Fruit fly (Drosophila melanogaster) Kc167 (cell line): ENCODE data around the gene SsRbeta.

ENCODE experiments used
- Myc ChIP-seq: fragments of >200 bp; optimal IDR thresholded peaks from 2 replicates; lab custom pipeline; 2017; ENCODE audit warnings: missing external identifiers
- Sin3A ChIP-seq: fragments of >200 bp; optimal IDR thresholded peaks from 2 replicates; lab custom pipeline; 2018; ENCODE audit warnings: missing external identifiers
- h ChIP-seq: fragments of >200 bp; optimal IDR thresholded peaks from 3 replicates; lab custom pipeline; 2018; ENCODE audit warnings: missing external identifiers
- insv ChIP-seq: fragments of >200 bp; optimal IDR thresholded peaks from 3 replicates; lab custom pipeline; 2018; ENCODE audit warnings: missing external identifiers
- psq ChIP-seq: fragments of >200 bp; optimal IDR thresholded peaks from 2 replicates; lab custom pipeline; 2017; ENCODE audit warnings: missing external identifiers
- ttk ChIP-seq: sonication (Bioruptor generic); optimal IDR thresholded peaks from 2 replicates; lab custom pipeline; 2017; ENCODE audit warnings: missing external identifiers

The SsRbeta gene

DNA sequence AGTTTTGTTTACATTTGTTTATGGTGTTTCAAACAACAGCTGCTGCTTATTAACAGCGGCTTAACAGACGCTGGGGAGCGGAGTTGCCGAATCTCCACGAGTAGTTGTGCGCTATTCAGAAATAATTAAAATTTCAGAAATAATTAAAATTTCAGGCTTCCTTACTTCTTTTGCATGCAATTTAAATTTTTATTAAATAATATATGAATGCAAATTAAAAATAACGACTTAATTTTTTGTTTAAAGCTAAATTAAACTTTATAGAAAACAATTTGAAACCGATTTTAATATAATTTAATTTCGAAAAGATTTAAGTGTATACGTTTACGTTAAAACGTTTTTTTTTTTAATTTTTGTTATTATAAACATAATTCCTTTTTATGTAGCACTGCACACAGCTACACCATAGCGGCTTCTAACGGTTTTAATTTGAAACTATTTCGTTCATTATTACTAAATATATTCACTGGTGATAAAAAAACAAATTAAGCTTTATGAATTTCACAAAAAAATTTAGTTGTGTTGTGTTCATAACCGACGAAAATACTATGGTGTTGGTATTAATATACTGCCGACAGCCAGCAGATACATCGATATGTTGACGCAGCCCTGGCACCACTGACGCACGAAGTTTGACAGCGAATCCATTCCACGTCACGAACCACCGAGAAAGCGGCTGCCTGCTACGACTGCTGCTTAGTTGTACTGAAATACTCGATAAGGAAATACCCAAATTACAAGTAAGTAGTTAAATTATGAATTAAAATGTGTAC is at the start of gene SsRbeta:
TSS of gene SsRbeta (plus strand) at position 645 of the 773 bp plus-strand sequence.
- TF ChIP-seq ttk (lab: Kevin White, UChicago) = no peak
- TF ChIP-seq Myc = no peak
- TF ChIP-seq Sin3A = no peak

DNA sequence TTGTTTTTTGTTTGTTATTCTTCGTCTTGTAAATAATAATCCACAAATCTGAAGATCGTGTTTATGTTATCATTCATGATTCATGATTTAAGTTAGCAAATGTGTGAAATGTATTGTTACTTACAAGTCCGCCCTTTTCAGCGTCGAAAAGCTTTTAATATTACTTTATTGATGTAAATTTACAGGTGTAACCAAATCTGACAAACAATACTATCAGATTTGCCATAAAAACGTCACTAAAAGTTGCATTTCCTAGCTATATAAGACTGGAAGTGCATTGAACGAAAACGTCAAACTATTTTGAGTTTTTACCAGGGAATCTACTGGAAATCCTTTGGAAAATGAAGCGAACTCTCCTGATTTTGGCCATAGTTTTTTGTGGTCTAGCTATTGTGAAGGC is 47.2 kb upstream of the SsRbeta start, which contains the start of gene CG33258:
TSS of gene CG33258 (plus strand) at position 301 of the 400 bp plus-strand sequence.
- no peak for TF ChIP-seq insv (lab: Kevin White, UChicago)
- no peak for TF ChIP-seq h (lab: Kevin White, UChicago)
- TF ChIP-seq ttk (lab: Kevin White, UChicago) = no peak
- no peak for TF ChIP-seq psq (lab: Kevin White, UChicago)
- TF ChIP-seq Sin3A = no peak
- no peak for TF ChIP-seq Myc

DNA sequence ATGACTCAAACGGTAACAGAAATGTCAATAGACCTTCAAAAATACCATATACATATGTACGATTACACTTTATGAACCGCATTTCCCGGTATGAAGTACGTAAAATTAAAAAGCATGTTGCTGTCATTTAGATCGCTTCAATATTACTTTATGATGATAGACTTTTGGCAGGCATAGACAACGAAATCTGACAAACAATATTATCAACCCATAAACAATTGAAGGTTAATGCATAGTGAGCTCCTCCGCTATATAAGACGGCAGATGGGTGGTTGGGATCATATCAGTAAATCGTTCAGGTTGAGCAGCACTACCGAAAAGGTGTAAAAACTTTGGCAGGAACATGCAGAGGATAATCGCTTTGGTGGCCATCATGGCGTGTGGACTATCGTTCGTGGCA is 45.7 kb upstream of the SsRbeta start, which contains the start of gene CG13075:
TSS of gene CG13075 (plus strand) at position 301 of the 400 bp plus-strand sequence.
- TF ChIP-seq psq (lab: Kevin White, UChicago) = no peak
- TF ChIP-seq Myc = no peak
- no peak for TF ChIP-seq Sin3A
- TF ChIP-seq h (lab: Kevin White, UChicago) = no peak

DNA sequence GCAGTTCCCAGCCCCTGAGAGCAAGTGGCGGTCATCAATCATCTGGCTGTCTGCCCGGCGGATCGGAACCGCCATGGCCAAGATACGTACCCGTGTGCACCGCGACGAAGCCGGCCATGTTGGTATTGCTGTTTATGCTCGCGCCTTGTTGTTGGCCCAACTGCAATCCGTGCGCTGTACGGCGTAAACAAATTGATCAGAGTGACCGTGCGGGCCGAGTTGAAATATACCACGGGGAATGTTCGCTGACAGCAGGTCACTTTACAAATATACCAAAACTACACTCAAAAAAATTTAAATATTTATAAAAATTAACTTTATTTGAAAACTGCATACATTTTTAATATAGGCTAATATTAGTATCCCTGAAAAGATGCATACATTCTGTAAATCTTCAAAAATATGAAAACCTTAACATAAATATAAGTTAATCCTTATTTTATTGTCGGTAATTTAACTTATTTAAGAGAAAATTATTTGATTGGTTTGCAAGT is 42.0 kb upstream of the SsRbeta start, which contains the start of gene Tasp1:
TSS of gene Tasp1 (minus strand) at position 203 of the 494 bp plus-strand sequence.
- no peak for TF ChIP-seq psq (lab: Kevin White, UChicago)
- no peak for TF ChIP-seq ttk (lab: Kevin White, UChicago)
- no peak for TF ChIP-seq insv (lab: Kevin White, UChicago)
- no peak for TF ChIP-seq h (lab: Kevin White, UChicago)
- no peak for TF ChIP-seq Sin3A
- TF ChIP-seq Myc = no peak

DNA sequence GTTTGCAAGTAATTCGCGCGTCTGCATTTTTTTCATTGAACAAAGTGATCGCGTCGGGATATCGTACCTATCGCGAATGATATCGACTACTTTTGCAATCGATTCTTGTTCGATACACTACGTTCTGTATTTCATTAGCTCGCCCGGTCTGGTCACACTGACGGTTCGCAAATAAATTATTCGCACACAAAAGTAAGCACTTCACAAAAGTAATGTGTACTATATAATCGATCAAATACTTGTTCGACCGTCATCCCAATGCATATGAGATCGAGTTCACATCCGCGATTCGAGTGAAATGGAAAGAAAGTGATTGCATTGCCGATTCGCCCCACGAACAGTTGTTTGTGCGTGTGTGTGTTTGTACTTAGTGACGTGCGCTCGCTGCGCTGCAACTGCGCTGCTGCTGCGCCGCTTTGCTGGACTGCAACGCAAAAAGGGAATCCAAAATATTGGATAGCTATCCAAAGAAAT is 39.0 kb upstream of the SsRbeta start, which contains the start of the genes CG5235 and ClC-c:
TSS of gene CG5235 (minus strand) at position 63 of the 474 bp plus-strand sequence.
TSS of gene ClC-c (plus strand) at position 125 of the 474 bp plus-strand sequence.
- no peak for TF ChIP-seq insv (lab: Kevin White, UChicago)
- TF ChIP-seq psq (lab: Kevin White, UChicago) = no peak
- TF ChIP-seq Sin3A = no peak
- no peak for TF ChIP-seq ttk (lab: Kevin White, UChicago)
- no peak for TF ChIP-seq h (lab: Kevin White, UChicago)
- no peak for TF ChIP-seq Myc

DNA sequence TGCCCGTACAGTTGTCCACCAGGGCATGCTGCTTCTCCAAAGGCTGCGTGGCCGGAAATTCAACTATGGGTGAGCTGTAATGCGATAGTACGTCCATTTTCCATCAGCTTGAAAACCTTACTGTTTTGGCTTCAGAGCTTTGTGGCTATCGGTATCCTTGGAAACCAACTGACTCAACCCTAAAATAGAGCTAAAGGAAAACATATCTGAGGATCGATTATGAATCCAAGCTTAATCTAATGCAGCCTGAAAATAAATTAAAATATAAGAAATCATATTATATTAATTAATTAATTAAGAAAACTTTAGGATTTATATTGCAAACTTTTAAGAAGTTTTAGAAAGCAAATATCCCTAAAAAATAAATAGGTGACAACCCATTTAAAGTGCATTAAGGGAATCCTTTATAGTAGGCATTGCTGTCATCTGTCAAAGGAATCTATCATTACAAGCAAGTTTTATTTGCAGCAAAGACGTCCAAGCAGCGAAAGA is 32.0 kb upstream of the SsRbeta start, which contains the start of the genes CG13074 and ATPsynbetaL:
TSS of gene CG13074 (minus strand) at position 101 of the 492 bp plus-strand sequence.
TSS of gene ATPsynbetaL (plus strand) at position 442 of the 492 bp plus-strand sequence.
- TF ChIP-seq psq (lab: Kevin White, UChicago) (no peak), Sin3A (no peak), Myc (no peak), h (lab: Kevin White, UChicago) (no peak), ttk (lab: Kevin White, UChicago) (no peak), insv (lab: Kevin White, UChicago) (no peak)

DNA sequence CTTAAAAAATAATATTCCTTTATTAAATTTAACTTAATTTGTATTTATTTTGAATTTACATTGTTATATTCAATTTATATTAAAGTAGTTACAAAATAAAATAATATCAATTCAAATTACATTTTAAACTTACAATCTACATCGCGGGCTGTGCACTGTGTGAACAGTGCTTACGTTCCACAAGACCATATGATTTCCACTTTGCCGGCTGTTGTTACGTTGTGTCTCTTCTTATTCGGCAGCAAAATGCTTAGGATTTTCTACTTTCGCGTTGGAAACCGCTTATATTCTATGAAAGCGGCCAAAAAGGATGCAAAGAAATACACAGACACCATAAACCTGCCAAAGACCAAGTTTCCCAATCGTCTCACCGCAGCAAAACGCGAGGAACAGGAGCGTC is 29.4 kb upstream of the SsRbeta start, which contains the start of gene IleRS-m:
TSS of gene IleRS-m (plus strand) at position 222 of the 400 bp plus-strand sequence.
- TF ChIP-seq Myc (no peak), h (lab: Kevin White, UChicago) (no peak), psq (lab: Kevin White, UChicago) (no peak), insv (lab: Kevin White, UChicago) (no peak), Sin3A (no peak), ttk (lab: Kevin White, UChicago) (no peak)

DNA sequence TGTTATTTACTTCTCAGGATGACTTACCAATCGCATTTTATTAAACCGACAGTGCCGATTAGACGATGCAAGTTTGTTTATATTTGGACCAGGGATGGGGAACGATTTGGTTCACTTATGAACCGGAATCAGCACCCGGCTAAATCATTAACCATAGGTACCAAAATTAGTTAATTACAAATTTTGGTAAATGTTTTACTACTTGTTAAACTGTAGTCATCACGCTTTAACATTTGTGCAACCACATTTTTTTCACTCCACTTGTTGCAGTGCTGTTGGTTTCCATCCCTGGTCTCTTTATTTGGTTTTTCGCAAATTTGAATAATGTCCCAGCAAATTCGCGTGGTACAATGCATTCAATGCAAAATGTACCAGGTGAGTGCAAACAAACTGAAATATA is 23.9 kb upstream of the SsRbeta start, which contains the start of the genes IntS9 and CG43295:
TSS of gene IntS9 (minus strand) at position 100 of the 400 bp plus-strand sequence.
TSS of gene CG43295 (plus strand) at position 325 of the 400 bp plus-strand sequence.
- TF ChIP-seq ttk (lab: Kevin White, UChicago) (no peak), h (lab: Kevin White, UChicago) (no peak)

DNA sequence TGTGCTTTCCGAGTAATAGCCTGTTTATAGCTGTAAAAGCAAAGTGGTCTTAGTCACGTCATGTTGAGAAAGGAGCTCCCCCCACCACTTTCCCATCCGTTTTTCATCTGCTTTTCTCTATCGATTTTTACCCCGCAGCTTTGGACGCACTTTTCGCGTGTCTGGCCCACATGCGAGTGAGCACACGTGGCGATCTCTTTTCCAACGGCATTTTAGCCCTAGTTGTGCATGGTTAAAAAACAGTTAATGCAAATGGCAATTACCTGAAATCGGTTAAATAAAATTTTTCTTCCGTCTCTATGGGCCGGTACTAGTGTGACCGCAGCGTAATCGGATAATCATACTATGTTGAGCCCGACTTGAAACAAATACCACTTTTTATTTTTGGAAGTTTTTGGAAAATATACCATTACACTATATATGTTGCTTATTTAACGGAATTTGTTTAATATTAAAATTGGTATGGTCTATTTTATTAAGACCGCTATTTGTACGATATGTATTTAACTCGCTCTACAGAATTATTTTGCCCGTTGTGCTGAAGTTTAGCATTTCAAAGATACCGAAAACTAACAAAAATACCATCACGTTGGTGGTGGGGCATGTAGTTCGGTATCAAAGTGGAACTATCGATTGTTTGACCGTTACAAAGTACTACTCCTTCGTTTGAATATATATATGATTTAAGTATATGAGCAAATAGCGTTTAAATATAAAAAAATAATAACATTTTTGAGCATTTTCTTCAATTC is 17.2 kb upstream of the SsRbeta start, which contains the start of gene Zn72D:
TSS of gene Zn72D (minus strand) at position 558 of the 752 bp plus-strand sequence.
- TF ChIP-seq ttk (lab: Kevin White, UChicago) (no peak), Sin3A (no peak), h (lab: Kevin White, UChicago) (no peak), psq (lab: Kevin White, UChicago) (no peak), insv (lab: Kevin White, UChicago) (no peak), Myc (no peak)

DNA sequence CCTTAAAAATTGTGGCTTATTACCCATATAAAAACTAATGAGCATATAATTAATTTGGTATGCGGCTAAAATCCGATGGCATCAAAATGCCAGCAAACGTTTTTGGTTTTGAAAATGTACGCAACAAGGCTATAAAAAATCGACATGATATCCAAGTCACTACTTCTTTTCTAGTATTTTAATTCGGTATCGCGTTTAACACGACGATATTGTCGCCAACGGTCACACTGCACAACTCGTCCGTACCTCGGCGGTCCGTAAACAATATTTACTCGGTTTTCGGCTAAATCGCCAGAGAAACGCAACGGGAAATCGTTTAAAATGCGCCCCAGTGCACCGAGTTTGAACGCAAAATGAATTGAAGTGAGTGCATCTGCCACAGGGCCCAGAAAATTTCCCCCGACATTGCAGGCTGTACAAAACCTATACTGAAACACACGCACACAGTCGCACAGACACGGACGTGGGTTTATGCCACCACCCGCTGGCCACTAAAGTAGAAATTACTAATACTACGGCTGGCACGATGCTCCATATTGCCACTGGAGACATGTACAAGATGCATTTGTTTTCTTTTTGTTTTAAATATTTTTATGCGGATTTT is 16.3 kb upstream of the SsRbeta start, which contains the start of gene Taf4:
TSS of gene Taf4 (plus strand) at position 210 of the 604 bp plus-strand sequence.
- TF ChIP-seq Myc (no peak), ttk (lab: Kevin White, UChicago) (no peak), insv (lab: Kevin White, UChicago) (no peak), h (lab: Kevin White, UChicago) (no peak), Sin3A (no peak), psq (lab: Kevin White, UChicago) (no peak)
